Fruit fly (Drosophila melanogaster) whole organism, prepupa: ENCODE measurements around the gene Cpr.

Experiments
- Blimp-1 ChIP-seq: fragments of 200-800 bp; sonication (Bioruptor generic); optimal IDR thresholded peaks from 3 replicates; lab custom pipeline; 2017; ENCODE audit warnings: missing biosample characterization, missing genetic modification characterization, mild to moderate bottlenecking, moderate library complexity, missing genetic modification reagents
- CG10631 ChIP-seq: fragments of 200-800 bp; sonication (Bioruptor generic); optimal IDR thresholded peaks from 2 replicates; lab custom pipeline; 2016; ENCODE audit warnings: missing biosample characterization, missing genetic modification characterization
- CG10669 ChIP-seq: fragments of 200-800 bp; sonication (Bioruptor generic); optimal IDR thresholded peaks from 3 replicates; lab custom pipeline; 2018; ENCODE audit warnings: missing biosample characterization, mild to moderate bottlenecking, missing genetic modification characterization, moderate library complexity
- CG11762 ChIP-seq: fragments of 200-800 bp; sonication (Bioruptor generic); optimal IDR thresholded peaks from 3 replicates; lab custom pipeline; 2016; ENCODE audit warnings: missing biosample characterization, missing genetic modification characterization; ENCODE audit not compliant: insufficient read depth
- CG15336 ChIP-seq: fragments of 200-800 bp; sonication (Bioruptor generic); IDR thresholded peaks from 2 replicates; pipeline ENCODE4 v1.3.6; 2022; ENCODE audit warnings: missing biosample characterization, missing genetic modification characterization
- CG16779 ChIP-seq: fragments of 200-800 bp; sonication (Bioruptor generic); optimal IDR thresholded peaks from 3 replicates; lab custom pipeline; 2017; ENCODE audit warnings: missing biosample characterization, mild to moderate bottlenecking, missing genetic modification characterization
- CG3032 ChIP-seq: fragments of 200-800 bp; optimal IDR thresholded peaks from 2 replicates; lab custom pipeline; 2019; ENCODE audit warnings: missing biosample characterization, mild to moderate bottlenecking, missing genetic modification characterization, moderate library complexity
- CG31627 ChIP-seq: fragments of 200-800 bp; sonication (Bioruptor generic); optimal IDR thresholded peaks from 3 replicates; lab custom pipeline; 2016; ENCODE audit warnings: missing biosample characterization, missing genetic modification characterization
- CG34406 ChIP-seq: fragments of 200-800 bp; sonication (Bioruptor generic); optimal IDR thresholded peaks from 3 replicates; lab custom pipeline; 2016; ENCODE audit warnings: missing biosample characterization, missing genetic modification characterization
- CG3919 ChIP-seq: fragments of 200-800 bp; sonication (Bioruptor generic); optimal IDR thresholded peaks from 3 replicates; lab custom pipeline; 2016; ENCODE audit warnings: missing biosample characterization, missing genetic modification characterization
- CG6163 ChIP-seq: fragments of 200-800 bp; sonication (Bioruptor generic); IDR thresholded peaks from 3 replicates; pipeline ENCODE4 v1.3.6; 2022; ENCODE audit warnings: missing biosample characterization, missing genetic modification characterization
- CG6808 ChIP-seq: fragments of 200-800 bp; sonication (Bioruptor generic); optimal IDR thresholded peaks from 3 replicates; lab custom pipeline; 2017; ENCODE audit warnings: missing biosample characterization, missing genetic modification characterization, mild to moderate bottlenecking, moderate library complexity, missing genetic modification reagents
- CG7368 ChIP-seq: fragments of 200-800 bp; sonication (Bioruptor generic); optimal IDR thresholded peaks from 3 replicates; lab custom pipeline; 2016; ENCODE audit warnings: missing biosample characterization, missing genetic modification characterization
- CG8119 ChIP-seq: fragments of 200-800 bp; sonication (Bioruptor generic); IDR thresholded peaks from 3 replicates; pipeline ENCODE4 v1.3.6; 2022; ENCODE audit warnings: missing biosample characterization, missing genetic modification characterization
- CG8632 ChIP-seq: fragments of 200-800 bp; sonication (Bioruptor generic); optimal IDR thresholded peaks from 3 replicates; lab custom pipeline; 2016; ENCODE audit warnings: missing biosample characterization, missing genetic modification characterization
- Eip78C ChIP-seq: fragments of 200-800 bp; sonication (Bioruptor generic); peaks from one replicate; lab custom pipeline; 2016; ENCODE audit warnings: missing biosample characterization, missing genetic modification characterization
- Eip93F ChIP-seq: fragments of 200-800 bp; sonication (Bioruptor generic); optimal IDR thresholded peaks from 2 replicates; lab custom pipeline; 2016; ENCODE audit warnings: missing biosample characterization, mild to moderate bottlenecking, missing genetic modification characterization
- Ets21C ChIP-seq: fragments of 200-800 bp; sonication (Bioruptor generic); optimal IDR thresholded peaks from 3 replicates; lab custom pipeline; 2016; ENCODE audit warnings: missing biosample characterization, missing genetic modification characterization
- Ets96B ChIP-seq: fragments of 200-800 bp; optimal IDR thresholded peaks from 2 replicates; lab custom pipeline; 2019; ENCODE audit warnings: missing biosample characterization, mild to moderate bottlenecking, missing genetic modification characterization, moderate library complexity
- Hr38 ChIP-seq: sonication (Bioruptor generic); optimal IDR thresholded peaks from 2 replicates; lab custom pipeline; 2016; ENCODE audit warnings: missing biosample characterization, missing genetic modification characterization
- Hr39 ChIP-seq: fragments of 200-800 bp; sonication (Bioruptor generic); optimal IDR thresholded peaks from 2 replicates; lab custom pipeline; 2016; ENCODE audit warnings: missing biosample characterization, missing genetic modification characterization
- Hr4 ChIP-seq: fragments of 200-800 bp; sonication (Bioruptor generic); optimal IDR thresholded peaks from 3 replicates; lab custom pipeline; 2016; ENCODE audit warnings: missing biosample characterization, missing genetic modification characterization
- Met ChIP-seq: fragments of 200-800 bp; sonication (Bioruptor generic); optimal IDR thresholded peaks from 3 replicates; lab custom pipeline; 2016; ENCODE audit warnings: missing biosample characterization, missing genetic modification characterization
- OdsH ChIP-seq: fragments of 200-800 bp; sonication (Bioruptor generic); optimal IDR thresholded peaks from 3 replicates; lab custom pipeline; 2016; ENCODE audit warnings: missing biosample characterization, missing genetic modification characterization
- Smox ChIP-seq: fragments of 200-800 bp; sonication (Bioruptor generic); optimal IDR thresholded peaks from 3 replicates; lab custom pipeline; 2016; ENCODE audit warnings: missing biosample characterization, missing genetic modification characterization
- Sox14 ChIP-seq: fragments of 200-800 bp; sonication (Bioruptor generic); optimal IDR thresholded peaks from 3 replicates; lab custom pipeline; 2016; ENCODE audit warnings: missing biosample characterization, missing genetic modification characterization
- achi ChIP-seq: fragments of 200-800 bp; sonication (Bioruptor generic); optimal IDR thresholded peaks from 3 replicates; lab custom pipeline; 2016; ENCODE audit warnings: missing biosample characterization, missing genetic modification characterization
- acj6 ChIP-seq: fragments of 200-800 bp; sonication (Bioruptor generic); optimal IDR thresholded peaks from 3 replicates; lab custom pipeline; 2016; ENCODE audit warnings: missing biosample characterization, missing genetic modification characterization
- dsx ChIP-seq: fragments of 200-800 bp; optimal IDR thresholded peaks from 3 replicates; lab custom pipeline; 2019; ENCODE audit warnings: missing biosample characterization, mild to moderate bottlenecking, missing genetic modification characterization, moderate library complexity; ENCODE audit not compliant: poor library complexity, severe bottlenecking
- eg ChIP-seq: fragments of 200-800 bp; sonication (Bioruptor generic); IDR thresholded peaks from 3 replicates; pipeline ENCODE4 v1.3.6; 2022; ENCODE audit warnings: missing biosample characterization, missing genetic modification characterization
- fd59A ChIP-seq: fragments of 200-800 bp; sonication (Bioruptor generic); optimal IDR thresholded peaks from 2 replicates; lab custom pipeline; 2017; ENCODE audit warnings: missing biosample characterization, mild to moderate bottlenecking, missing genetic modification characterization, missing genetic modification reagents
- net ChIP-seq: fragments of 200-800 bp; sonication (Bioruptor generic); optimal IDR thresholded peaks from 3 replicates; lab custom pipeline; 2016; ENCODE audit warnings: missing biosample characterization, missing genetic modification characterization
- salr ChIP-seq, 2 experiments: fragments of 200-800 bp; sonication (Bioruptor generic); optimal IDR thresholded peaks; 3 replicates each; lab custom pipeline; 2016 to 2018; ENCODE audit warnings: missing biosample characterization in 2 of 2, missing genetic modification characterization in 2 of 2, mild to moderate bottlenecking in 1 of 2
- svp ChIP-seq: fragments of 200-800 bp; sonication (Bioruptor generic); peaks from one replicate; lab custom pipeline; 2016; ENCODE audit warnings: missing biosample characterization, missing genetic modification characterization
- vri ChIP-seq: fragments of 200-800 bp; sonication (Bioruptor generic); optimal IDR thresholded peaks from 3 replicates; lab custom pipeline; 2016; ENCODE audit warnings: missing biosample characterization, mild to moderate bottlenecking, missing genetic modification characterization

Cpr gene

DNA sequence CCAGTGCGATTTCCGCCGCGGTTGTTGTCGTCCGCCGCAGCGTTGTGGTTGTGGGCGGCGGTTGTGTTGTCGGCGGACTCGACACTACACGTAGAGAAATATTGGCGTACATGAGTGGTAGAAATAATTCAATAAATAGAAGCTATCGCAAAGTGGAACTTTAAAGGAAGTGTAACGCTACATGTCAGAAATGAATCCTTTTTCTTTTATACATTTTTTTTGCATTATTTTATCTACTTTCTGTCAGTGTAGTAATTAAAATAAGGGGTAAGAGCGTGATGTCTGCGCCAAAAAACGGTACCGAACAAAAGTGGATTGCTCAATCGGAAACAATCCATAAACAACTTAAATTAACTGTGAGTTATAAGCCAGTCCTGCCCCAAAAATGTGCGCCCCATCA lies 40.6 kb downstream of the Cpr start:
- TF ChIP-seq Smox (GFP tag; lab: Kevin White, UChicago) = no peak
- no peak for TF ChIP-seq Eip93F (GFP tag; lab: Kevin White, UChicago)
- TF ChIP-seq CG6163 (GFP tag; lab: Robert Waterston, UW) = 0 out of 3 replicates have a peak, but pooled peaks have one; percentile 22
- TF ChIP-seq achi (GFP tag; lab: Kevin White, UChicago) = no peak
- no peak for TF ChIP-seq CG11762 (GFP tag; lab: Kevin White, UChicago)
- peak; percentile 42 for TF ChIP-seq Eip78C (GFP tag; lab: Kevin White, UChicago)
- TF ChIP-seq CG7368 (GFP tag; lab: Kevin White, UChicago) = no peak
- TF ChIP-seq OdsH (GFP tag; lab: Kevin White, UChicago) = no peak
- TF ChIP-seq CG10631 = no peak
- TF ChIP-seq net (GFP tag; lab: Kevin White, UChicago) = no peak
- no peak for TF ChIP-seq Sox14 (GFP tag; lab: Kevin White, UChicago)
- no peak for TF ChIP-seq Hr38 (GFP tag; lab: Kevin White, UChicago)
- peak; percentile 70 for TF ChIP-seq svp (GFP tag; lab: Kevin White, UChicago)
- TF ChIP-seq Ets96B (tag; lab: Kevin White, UChicago) = no peak
- 0 out of 3 replicates have a peak, but pooled peaks have one; percentile 30 for TF ChIP-seq eg
- TF ChIP-seq fd59A = no peak
- no peak for TF ChIP-seq CG3919 (GFP tag; lab: Kevin White, UChicago)
- no peak for TF ChIP-seq CG6808 (GFP tag; lab: Kevin White, UChicago)
- TF ChIP-seq CG3032 (tag; lab: Kevin White, UChicago) = no peak
- TF ChIP-seq vri (GFP tag; lab: Kevin White, UChicago) = no peak
- TF ChIP-seq CG31627 = peak; percentile 3
- no peak for TF ChIP-seq CG8119
- TF ChIP-seq Ets21C (GFP tag; lab: Kevin White, UChicago) = no peak
- no peak for TF ChIP-seq CG15336
- TF ChIP-seq Hr39 (GFP tag; lab: Kevin White, UChicago) = peak; percentile 0

DNA sequence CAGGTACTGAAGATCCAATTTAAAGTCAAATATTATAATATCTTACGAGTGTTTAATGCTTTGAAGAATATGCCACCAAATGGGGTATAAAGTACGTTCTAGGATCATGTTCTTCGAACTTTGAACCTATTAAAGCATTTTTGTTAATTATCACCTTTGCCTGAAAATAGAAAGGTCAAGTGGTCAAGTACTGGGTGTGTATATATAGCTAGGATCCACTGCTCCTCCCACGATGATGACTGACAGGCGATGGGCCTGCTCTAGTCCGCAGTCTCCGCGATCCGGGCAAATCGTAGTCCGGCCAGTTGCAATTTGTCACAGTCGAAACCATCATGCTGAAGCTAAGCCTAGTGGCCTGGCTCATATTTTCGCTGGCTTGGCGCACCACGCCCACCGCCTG lies 42.3 kb downstream of the Cpr start, which contains the start of gene Nepl5:
TSS of gene Nepl5 (plus strand) at position 301 of the 400 bp plus-strand sequence.
- peak; percentile 56 for TF ChIP-seq svp (GFP tag; lab: Kevin White, UChicago)
- no peak for TF ChIP-seq Hr4 (GFP tag; lab: Kevin White, UChicago)

DNA sequence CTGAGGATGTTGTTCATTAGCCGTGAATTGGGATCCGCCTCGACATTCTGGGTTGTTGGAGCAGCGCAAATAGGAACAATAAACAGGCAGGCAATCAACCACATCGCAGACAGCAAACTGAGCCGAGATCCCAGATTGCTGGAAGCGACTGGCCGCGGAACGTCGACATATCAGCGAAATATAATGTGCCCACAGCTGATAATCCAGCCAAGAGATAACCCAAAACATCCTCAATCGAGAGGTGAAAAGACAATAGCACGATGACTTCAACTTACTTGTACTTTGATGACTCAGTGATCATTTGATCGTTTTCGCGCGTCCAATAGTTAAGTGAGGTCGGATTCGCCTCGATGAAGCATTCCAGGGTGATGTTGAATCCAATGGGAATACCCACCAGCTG lies 46.8 kb downstream of the Cpr start, which contains the start of gene Nepl6:
TSS of gene Nepl6 (minus strand) at position 104 of the 400 bp plus-strand sequence.
- TF ChIP-seq CG34406 (no peak), CG8632 (GFP tag; lab: Kevin White, UChicago) (no peak), CG16779 (tag; lab: Kevin White, UChicago) (no peak), salr (GFP tag; optimal IDR thresholded peaks at IDR 0.05; lab: Kevin White, UChicago) (no peak), Blimp-1 (GFP tag; lab: Kevin White, UChicago) (no peak), svp (GFP tag; lab: Kevin White, UChicago) (peak; percentile 99), Eip78C (GFP tag; lab: Kevin White, UChicago) (peak; percentile 15), achi (GFP tag; lab: Kevin White, UChicago) (no peak)
- TF ChIP-seq, all 60 proteins: peak for 2

DNA sequence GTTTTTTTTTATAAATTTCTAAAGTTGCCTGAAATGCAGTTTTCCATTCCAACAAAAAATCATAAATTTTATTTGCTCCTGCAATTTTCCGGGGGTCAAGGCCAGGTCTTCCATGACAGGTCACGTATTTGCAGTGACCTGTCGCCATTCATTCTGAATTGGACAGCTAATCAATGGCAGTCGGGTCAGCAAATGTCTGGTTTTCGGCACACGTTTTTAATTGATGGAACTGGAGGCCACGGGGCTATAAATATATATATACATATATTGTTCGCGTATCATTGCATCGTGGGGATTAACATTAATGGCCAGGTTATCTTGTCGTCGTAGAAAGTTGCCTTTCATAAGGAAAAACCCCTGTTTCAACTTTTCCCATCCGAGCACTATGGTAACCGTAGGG lies 48.4 kb downstream of the Cpr start:
- TF ChIP-seq svp (GFP tag; lab: Kevin White, UChicago) (peak; percentile 94), acj6 (GFP tag; lab: Kevin White, UChicago) (no peak)

DNA sequence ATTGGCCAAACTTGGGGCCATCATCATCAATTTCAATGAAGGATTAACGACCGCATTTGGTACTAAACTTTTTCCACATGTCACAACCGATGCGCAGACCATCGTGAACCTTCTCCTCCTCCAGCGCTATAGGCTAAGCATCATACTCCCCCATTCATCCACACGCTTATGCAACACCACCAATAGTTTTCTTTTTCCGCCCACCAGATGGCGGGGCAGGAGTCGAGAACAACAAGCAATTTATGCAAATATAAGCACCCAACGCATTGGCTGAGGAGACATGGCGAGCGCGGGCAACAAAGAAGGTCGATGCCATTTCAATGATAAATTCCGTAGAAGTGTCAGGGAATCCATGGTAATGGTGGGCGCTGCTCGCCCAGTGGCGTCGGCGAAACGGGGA lies 52.8 kb downstream of the Cpr start:
- no peak for TF ChIP-seq CG6163 (GFP tag; lab: Robert Waterston, UW)
- TF ChIP-seq CG11762 (GFP tag; lab: Kevin White, UChicago) = no peak
- TF ChIP-seq Met (GFP tag; lab: Kevin White, UChicago) = no peak
- TF ChIP-seq Hr38 (GFP tag; lab: Kevin White, UChicago) = no peak
- no peak for TF ChIP-seq CG10669 (GFP tag; lab: Kevin White, UChicago)
- TF ChIP-seq CG3919 (GFP tag; lab: Kevin White, UChicago) = no peak
- TF ChIP-seq dsx (GFP tag; lab: Kevin White, UChicago) = no peak
